Fruit fly (Drosophila melanogaster): Measurements from ENCODE around the gene bru1.

Gene bru1

DNA sequence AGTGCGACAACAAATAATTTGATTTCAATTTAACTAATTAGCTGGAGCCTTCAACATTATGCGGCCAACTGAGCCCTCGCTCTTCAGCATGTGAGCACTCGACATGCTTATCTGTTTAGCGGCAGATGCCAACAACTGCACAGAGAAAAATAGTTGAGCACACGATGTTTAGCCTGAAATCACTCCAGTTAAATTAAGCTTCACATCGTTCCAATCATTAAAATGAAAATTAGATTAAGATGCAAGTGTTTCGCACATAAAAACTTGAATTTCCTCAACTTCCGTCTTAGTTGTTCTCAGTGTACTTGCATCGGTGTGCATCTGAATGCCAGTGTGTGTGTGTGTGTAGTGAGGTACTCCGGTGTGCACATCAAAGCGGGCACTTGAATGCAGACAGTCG, 176.1 kb downstream of the bru1 start:
- TF ChIP-seq CG30020 (tag; optimal IDR thresholded peaks at IDR 0.05) (no peak), zf30C (GFP tag; optimal IDR thresholded peaks at IDR 0.05) (peak; percentile 64), Eip74EF (GFP tag; optimal IDR thresholded peaks at IDR 0.05) (no peak), Hmx (GFP tag; optimal IDR thresholded peaks at IDR 0.05) (no peak), sim (GFP tag; IDR thresholded peaks at IDR 0.05) (peak; percentile 51; the same call in 1 of the 2 replicates), Drgx (GFP tag; IDR thresholded peaks at IDR 0.05) (peak; percentile 32; the same call in 1 of the 2 replicates), CG9215 (GFP tag; IDR thresholded peaks at IDR 0.05) (0 out of 2 replicates have a peak, but pooled peaks have one; percentile 15), CG9876 (GFP tag; optimal IDR thresholded peaks at IDR 0.05) (peak; percentile 25), pan (optimal IDR thresholded peaks at IDR 0.05) (no peak), pan (GFP tag; optimal IDR thresholded peaks at IDR 0.05 in 1 of 2, IDR thresholded peaks at IDR 0.05 in 1 of 2) (peak in 1 of 2 experiments; percentile 47), Hsf (GFP tag; optimal IDR thresholded peaks at IDR 0.05) (peak; percentile 7), sens-2 (GFP tag; IDR thresholded peaks at IDR 0.05) (peak; percentile 65; the same call in 1 of the 2 replicates), CG13296 (GFP tag; optimal IDR thresholded peaks at IDR 0.05) (no peak), vvl (GFP tag; IDR thresholded peaks at IDR 0.05) (peak; percentile 75), CG10267 (tag; optimal IDR thresholded peaks at IDR 0.05) (peak; percentile 49), Myb (GFP tag; optimal IDR thresholded peaks at IDR 0.05) (peak; percentile 9), CG30403 (GFP tag; optimal IDR thresholded peaks at IDR 0.05) (peak; percentile 48), CG5245 (GFP tag; optimal IDR thresholded peaks at IDR 0.05) (peak; percentile 15), CG14441 (GFP tag; IDR thresholded peaks at IDR 0.05) (no peak), btn (GFP tag; optimal IDR thresholded peaks at IDR 0.05) (peak; percentile 36), CG12155 (GFP tag; optimal IDR thresholded peaks at IDR 0.05) (peak; percentile 30), CG33557 (GFP tag; optimal IDR thresholded peaks at IDR 0.05) (peak; percentile 70), bsh (GFP tag; optimal IDR thresholded peaks at IDR 0.05) (peak in 1 of 2 experiments; percentile 71), usp (GFP tag; optimal IDR thresholded peaks at IDR 0.05) (no peak), Vsx1 (GFP tag; optimal IDR thresholded peaks at IDR 0.05) (peak; percentile 12), salm (tag; optimal IDR thresholded peaks at IDR 0.05) (no peak), CG10654 (GFP tag; optimal IDR thresholded peaks at IDR 0.05) (peak; percentile 38), CG6254 (GFP tag; optimal IDR thresholded peaks at IDR 0.05) (peak; percentile 27), exex (tag; optimal IDR thresholded peaks at IDR 0.05) (no peak), Camta (GFP tag; optimal IDR thresholded peaks at IDR 0.05) (peak; percentile 55), ranshi (GFP tag; IDR thresholded peaks at IDR 0.05) (peak; percentile 30; the same call in 1 of the 2 replicates), H2.0 (GFP tag; IDR thresholded peaks at IDR 0.05) (peak; percentile 33; the same call in 1 of the 2 replicates), otp (GFP tag; IDR thresholded peaks at IDR 0.05) (peak; percentile 50; the same call in 1 of the 3 replicates), HLH54F (GFP tag; optimal IDR thresholded peaks at IDR 0.05) (no peak), ara (GFP tag; IDR thresholded peaks at IDR 0.05) (peak; percentile 73), D (optimal IDR thresholded peaks at IDR 0.05) (no peak), D (GFP tag; optimal IDR thresholded peaks at IDR 0.05) (peak; percentile 57), CG11504 (tag; optimal IDR thresholded peaks at IDR 0.05) (peak; percentile 67), CG2129 (GFP tag; IDR thresholded peaks at IDR 0.05; ENCODE audit: partially characterized antibody) (no peak), Ets97D (GFP tag; optimal IDR thresholded peaks at IDR 0.05) (no peak), Dbx (GFP tag; IDR thresholded peaks at IDR 0.05) (no peak), CG12219 (GFP tag; optimal IDR thresholded peaks at IDR 0.05) (peak; percentile 26), ap (GFP tag; IDR thresholded peaks at IDR 0.05) (peak; percentile 50; the same call in 1 of the 2 replicates), Pdp1 (GFP tag; optimal IDR thresholded peaks at IDR 0.05) (peak; percentile 14 to 40), ash1 (GFP tag; optimal IDR thresholded peaks at IDR 0.05) (no peak), ci (GFP tag; IDR thresholded peaks at IDR 0.05) (peak; percentile 87), hkb (optimal IDR thresholded peaks at IDR 0.05) (no peak), hkb (GFP tag; IDR thresholded peaks at IDR 0.05) (peak; percentile 54; the same call in 1 of the 2 replicates), Ptx1 (GFP tag; IDR thresholded peaks at IDR 0.05) (peak; percentile 48), unc-4 (GFP tag; IDR thresholded peaks at IDR 0.05; ENCODE audit: partially characterized antibody) (no peak), crp (GFP tag; optimal IDR thresholded peaks at IDR 0.05) (no peak)

All from whole organism, embryonic.